Worm (Caenorhabditis elegans) whole organism, L1 larva: ENCODE data around the gene F33A8.4.

ENCODE experiments used
- C04F5.9 ChIP-seq: sonication (generic microtip); optimal IDR thresholded peaks from 2 replicates; lab custom pipeline; 2016; ENCODE audit warnings: missing genetic modification characterization, missing compliant biosample characterization
- aha-1 ChIP-seq: fragments of 150-350 bp; optimal IDR thresholded peaks from 2 replicates; lab custom pipeline; 2014; ENCODE audit warnings: missing biosample characterization, missing genetic modification characterization
- alr-1 ChIP-seq: fragments of 200-800 bp; sonication (Bioruptor generic); optimal IDR thresholded peaks from 2 replicates; lab custom pipeline; 2018; ENCODE audit warnings: borderline replicate concordance, mild to moderate bottlenecking, missing genetic modification characterization, missing compliant biosample characterization
- aly-2 ChIP-seq: fragments of 150-350 bp; optimal IDR thresholded peaks from 2 replicates; lab custom pipeline; 2014; ENCODE audit warnings: missing biosample characterization, missing genetic modification characterization
- blmp-1 ChIP-seq: fragments of 150-350 bp; optimal IDR thresholded peaks from 2 replicates; lab custom pipeline; 2014; ENCODE audit warnings: missing biosample characterization, missing genetic modification characterization
- ceh-90 ChIP-seq: sonication (generic microtip); optimal IDR thresholded peaks from 2 replicates; lab custom pipeline; 2016; ENCODE audit warnings: missing genetic modification characterization, missing compliant biosample characterization
- ces-1 ChIP-seq: fragments of 150-350 bp; optimal IDR thresholded peaks from 2 replicates; lab custom pipeline; 2014; ENCODE audit warnings: missing biosample characterization, missing genetic modification reagents, missing genetic modification characterization
- dpl-1 ChIP-seq, 3 experiments: fragments of 150-350 bp in 2 of 3; sonication (generic microtip) in 1 of 3; optimal IDR thresholded peaks; 2 replicates each; lab custom pipeline; 2014 to 2017; ENCODE audit warnings: missing biosample characterization in 3 of 3, missing genetic modification characterization in 3 of 3, missing genetic modification reagents in 3 of 3
- dsc-1 ChIP-seq: sonication (generic microtip); optimal IDR thresholded peaks from 2 replicates; lab custom pipeline; 2016; ENCODE audit warnings: mild to moderate bottlenecking, missing genetic modification characterization, missing compliant biosample characterization
- efl-1 ChIP-seq, 4 experiments: fragments of 150-350 bp; optimal IDR thresholded peaks in 3 of 4; peaks in 1 of 4; 1 replicate in 1 of 4; 2 replicates in 3 of 4; lab custom pipeline; 2014; ENCODE audit warnings: missing biosample characterization in 2 of 4, missing genetic modification characterization in 2 of 4, missing genetic modification reagents in 2 of 4
- egl-13 ChIP-seq: sonication (generic microtip); optimal IDR thresholded peaks from 2 replicates; lab custom pipeline; 2016; ENCODE audit warnings: missing genotype, missing genetic modification reagents, missing genetic modification characterization, missing compliant biosample characterization
- elt-2 ChIP-seq: sonication (generic microtip); optimal IDR thresholded peaks from 2 replicates; lab custom pipeline; 2016; ENCODE audit warnings: missing genetic modification characterization, mild to moderate bottlenecking, inconsistent platforms, missing compliant biosample characterization, missing genetic modification reagents
- elt-3 ChIP-seq, 6 experiments: fragments of 150-350 bp in 1 of 6; sonication (generic microtip); optimal IDR thresholded peaks; 2 replicates each; lab custom pipeline; 2017 to 2018; ENCODE audit warnings: missing biosample characterization in 6 of 6, missing genetic modification characterization in 6 of 6, inconsistent platforms in 1 of 6
- ets-5 ChIP-seq: fragments of 200-800 bp; sonication (Bioruptor generic); IDR thresholded peaks from 2 replicates; pipeline ENCODE4 v1.3.6; 2022; ENCODE audit warnings: missing genetic modification characterization, missing compliant biosample characterization
- fkh-10 ChIP-seq: sonication (generic microtip); optimal IDR thresholded peaks from 2 replicates; lab custom pipeline; 2017; ENCODE audit warnings: missing biosample characterization, missing genetic modification reagents, missing genetic modification characterization
- fkh-4 ChIP-seq: sonication (generic microtip); optimal IDR thresholded peaks from 2 replicates; lab custom pipeline; 2016; ENCODE audit warnings: missing compliant biosample characterization, missing genetic modification characterization, borderline replicate concordance
- fkh-8 ChIP-seq: sonication (generic microtip); optimal IDR thresholded peaks from 2 replicates; lab custom pipeline; 2016; ENCODE audit warnings: mild to moderate bottlenecking, missing genetic modification characterization, missing compliant biosample characterization
- grh-1 ChIP-seq: fragments of 200-800 bp; sonication (Bioruptor generic); IDR thresholded peaks from 2 replicates; pipeline ENCODE4 v1.3.6; 2022; ENCODE audit warnings: missing genetic modification reagents, missing genetic modification characterization, missing compliant biosample characterization
- isw-1 ChIP-seq: fragments of 200-800 bp; sonication (Bioruptor generic); IDR thresholded peaks from 2 replicates; pipeline ENCODE4 v1.3.6; 2022; ENCODE audit warnings: missing genetic modification characterization, missing compliant biosample characterization
- lin-14 ChIP-seq: fragments of 200-800 bp; sonication (Bioruptor generic); optimal IDR thresholded peaks from 2 replicates; lab custom pipeline; 2018; ENCODE audit warnings: mild to moderate bottlenecking, missing genetic modification characterization, moderate library complexity, missing compliant biosample characterization
- lin-15B ChIP-seq: fragments of 150-350 bp; sonication (generic microtip); optimal IDR thresholded peaks from 3 replicates; lab custom pipeline; 2014; ENCODE audit warnings: missing biosample characterization, missing genetic modification characterization
- lin-39 ChIP-seq: fragments of 150-350 bp; optimal IDR thresholded peaks from 2 replicates; lab custom pipeline; 2014; ENCODE audit warnings: missing biosample characterization, missing genetic modification reagents, missing genetic modification characterization
- mdl-1 ChIP-seq, 2 experiments: fragments of 150-350 bp; optimal IDR thresholded peaks; 2 replicates each; lab custom pipeline; 2014 to 2017; ENCODE audit warnings: missing biosample characterization in 2 of 2, missing genetic modification characterization in 2 of 2, inconsistent platforms in 1 of 2
- mef-2 ChIP-seq: fragments of 150-350 bp; optimal IDR thresholded peaks from 2 replicates; lab custom pipeline; 2014; ENCODE audit warnings: missing biosample characterization, missing genetic modification characterization
- mep-1 ChIP-seq: fragments of 150-350 bp; optimal IDR thresholded peaks from 2 replicates; lab custom pipeline; 2014; ENCODE audit warnings: missing biosample characterization, missing genetic modification characterization
- nhr-11 ChIP-seq: fragments of 150-350 bp; optimal IDR thresholded peaks from 2 replicates; lab custom pipeline; 2014; ENCODE audit warnings: missing biosample characterization, missing genetic modification characterization
- nhr-12 ChIP-seq: sonication (generic microtip); optimal IDR thresholded peaks from 2 replicates; lab custom pipeline; 2017; ENCODE audit warnings: missing biosample characterization, missing genetic modification characterization
- nhr-28 ChIP-seq: fragments of 150-350 bp; optimal IDR thresholded peaks from 2 replicates; lab custom pipeline; 2014; ENCODE audit warnings: missing biosample characterization, missing genetic modification characterization
- nhr-47 ChIP-seq: sonication (generic microtip); optimal IDR thresholded peaks from 2 replicates; lab custom pipeline; 2016; ENCODE audit warnings: mild to moderate bottlenecking, missing genetic modification characterization, moderate library complexity, missing compliant biosample characterization
- nhr-76 ChIP-seq: sonication (generic microtip); optimal IDR thresholded peaks from 2 replicates; lab custom pipeline; 2017; ENCODE audit warnings: missing biosample characterization, missing genetic modification characterization
- nhr-77 ChIP-seq: fragments of 150-350 bp; optimal IDR thresholded peaks from 2 replicates; lab custom pipeline; 2014; ENCODE audit warnings: missing biosample characterization, missing genetic modification characterization
- nhr-85 ChIP-seq: sonication (generic microtip); peaks from one replicate; lab custom pipeline; 2016; ENCODE audit warnings: missing genetic modification characterization, inconsistent platforms, missing compliant biosample characterization
- nhr-90 ChIP-seq: sonication (generic microtip); optimal IDR thresholded peaks from 2 replicates; lab custom pipeline; 2016; ENCODE audit warnings: mild to moderate bottlenecking, missing genetic modification characterization, missing compliant biosample characterization; ENCODE audit not compliant: poor library complexity
- pqm-1 ChIP-seq: sonication (generic microtip); optimal IDR thresholded peaks from 3 replicates; lab custom pipeline; 2017; ENCODE audit warnings: missing biosample characterization, missing genetic modification characterization
- sox-4 ChIP-seq: sonication (generic microtip); optimal IDR thresholded peaks from 2 replicates; lab custom pipeline; 2016; ENCODE audit warnings: missing genetic modification characterization, missing compliant biosample characterization
- sptf-1 ChIP-seq: fragments of 150-350 bp; optimal IDR thresholded peaks from 2 replicates; lab custom pipeline; 2014; ENCODE audit warnings: missing biosample characterization, missing genetic modification characterization
- swsn-7 ChIP-seq: sonication (generic microtip); optimal IDR thresholded peaks from 2 replicates; lab custom pipeline; 2016; ENCODE audit warnings: missing genetic modification characterization, missing compliant biosample characterization
- tbx-2 ChIP-seq: sonication (generic microtip); optimal IDR thresholded peaks from 2 replicates; lab custom pipeline; 2016; ENCODE audit warnings: missing genetic modification characterization, missing compliant biosample characterization
- unc-30 ChIP-seq: sonication (generic microtip); optimal IDR thresholded peaks from 2 replicates; lab custom pipeline; 2017; ENCODE audit warnings: missing biosample characterization, missing genetic modification characterization
- unc-62 ChIP-seq: fragments of 150-350 bp; optimal IDR thresholded peaks from 2 replicates; lab custom pipeline; 2014; ENCODE audit warnings: missing biosample characterization, missing genetic modification reagents, missing genetic modification characterization
- unc-98 ChIP-seq: fragments of 200-800 bp; sonication (Bioruptor generic); IDR thresholded peaks from 2 replicates; pipeline ENCODE4 v1.3.6; 2022; ENCODE audit warnings: missing genetic modification characterization, missing compliant biosample characterization
- vab-15 ChIP-seq: sonication (generic microtip); optimal IDR thresholded peaks from 2 replicates; lab custom pipeline; 2017; ENCODE audit warnings: missing genotype, mild to moderate bottlenecking, missing genetic modification characterization, missing compliant biosample characterization
- xbp-1 ChIP-seq: sonication (generic microtip); optimal IDR thresholded peaks from 2 replicates; lab custom pipeline; 2016; ENCODE audit warnings: missing genetic modification characterization, missing compliant biosample characterization
- ztf-11 ChIP-seq, 2 experiments: sonication (generic microtip); optimal IDR thresholded peaks; 2 replicates each; lab custom pipeline; 2016 to 2017; ENCODE audit warnings: missing genetic modification characterization in 2 of 2, missing biosample characterization in 1 of 2, missing compliant biosample characterization in 1 of 2

F33A8.4 gene

DNA sequence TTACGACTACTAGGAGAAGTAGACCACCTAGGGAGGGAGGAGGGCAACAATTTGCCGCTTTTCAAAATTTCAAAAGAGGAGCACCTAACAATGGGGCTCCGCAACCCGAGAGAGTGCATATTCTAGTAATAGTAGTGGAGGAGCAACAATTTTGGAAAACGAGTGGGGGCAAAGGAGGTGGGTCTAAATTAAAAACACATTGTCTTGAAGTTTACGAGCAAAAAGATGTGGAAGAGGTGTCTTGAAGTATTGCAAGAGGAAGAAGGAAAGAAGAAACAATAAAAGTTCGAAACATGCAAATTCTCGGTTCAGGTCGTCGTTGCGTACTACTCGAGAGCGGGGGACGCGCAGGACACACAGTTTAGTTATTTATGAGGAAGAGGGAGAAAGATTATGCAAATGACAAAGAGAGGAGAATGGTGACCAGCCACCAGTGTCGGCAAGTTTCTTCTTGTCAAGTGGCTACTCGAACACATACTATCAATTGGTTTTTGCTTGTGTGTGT is 15.4 kb upstream of the F33A8.4 start:
- TF ChIP-seq alr-1 (tag; lab: Kevin White, UChicago) (no peak), unc-98 (GFP tag; lab: Robert Waterston, UW) (no peak), nhr-28 (tag; lab: Kevin White, UChicago) (no peak), sox-4 (tag; lab: Kevin White, UChicago) (no peak), grh-1 (GFP tag; lab: Robert Waterston, UW) (no peak), aha-1 (no peak), vab-15 (no peak), fkh-4 (tag; lab: Kevin White, UChicago) (peak; percentile 52), C04F5.9 (tag; lab: Kevin White, UChicago) (no peak), dpl-1 (GFP tag; optimal IDR thresholded peaks at IDR 0.05; lab: Kevin White, UChicago) (no peak), mep-1 (tag; lab: Kevin White, UChicago) (no peak), tbx-2 (tag; lab: Kevin White, UChicago) (no peak), elt-2 (tag; lab: Kevin White, UChicago) (no peak), lin-14 (GFP tag; lab: Kevin White, UChicago) (peak; percentile 11), fkh-10 (GFP tag; lab: Kevin White, UChicago) (peak; percentile 45), ets-5 (GFP tag; lab: Robert Waterston, UW) (no peak), swsn-7 (tag; lab: Kevin White, UChicago) (no peak), blmp-1 (no peak), nhr-90 (tag; lab: Kevin White, UChicago) (no peak), unc-30 (tag; lab: Kevin White, UChicago) (no peak), isw-1 (GFP tag; lab: Robert Waterston, UW) (no peak), mef-2 (no peak), elt-3 (tag; optimal IDR thresholded peaks at IDR 0.05; lab: Kevin White, UChicago) (no peak), dsc-1 (peak; percentile 79), nhr-47 (tag; lab: Kevin White, UChicago) (no peak)

- TF ChIP-seq nhr-47 (tag; lab: Kevin White, UChicago) (no peak), xbp-1 (tag; lab: Kevin White, UChicago) (no peak), egl-13 (tag; lab: Kevin White, UChicago) (no peak), ces-1 (GFP tag; lab: Kevin White, UChicago) (no peak), blmp-1 (peak; percentile 60), sptf-1 (tag; lab: Kevin White, UChicago) (no peak), nhr-85 (tag; lab: Kevin White, UChicago) (peak; percentile 52), elt-3 (tag; optimal IDR thresholded peaks at IDR 0.05; lab: Kevin White, UChicago) (peak in 2 of 6 experiments; percentile 6 to 55), nhr-76 (tag; lab: Kevin White, UChicago) (no peak), lin-15B (tag; lab: Kevin White, UChicago) (no peak), efl-1 (optimal IDR thresholded peaks at IDR 0.05; lab: Kevin White, UChicago) (no peak), efl-1 (GFP tag; optimal IDR thresholded peaks at IDR 0.05 in 1 of 2; lab: Kevin White, UChicago) (peak in 1 of 2 experiments; percentile 13), ets-5 (GFP tag; lab: Robert Waterston, UW) (no peak)
These were observed 8.4 kb upstream of the F33A8.4 start for ce11 chrII:11057256-11057655.

- TF ChIP-seq fkh-8 (tag; lab: Kevin White, UChicago), result no peak
- no peak for TF ChIP-seq ztf-11 (tag; optimal IDR thresholded peaks at IDR 0.05; lab: Kevin White, UChicago)
- no peak for TF ChIP-seq dpl-1 (GFP tag; optimal IDR thresholded peaks at IDR 0.05; lab: Kevin White, UChicago)
- no peak for TF ChIP-seq pqm-1 (tag; lab: Kevin White, UChicago)
- TF ChIP-seq lin-39 (tag; lab: Kevin White, UChicago), result no peak
- no peak for TF ChIP-seq nhr-12 (tag; lab: Kevin White, UChicago)
- TF ChIP-seq elt-2 (tag; lab: Kevin White, UChicago), result no peak
- no peak for TF ChIP-seq unc-62 (GFP tag; lab: Kevin White, UChicago)
- TF ChIP-seq nhr-11 (tag; lab: Kevin White, UChicago), result no peak
- no peak for TF ChIP-seq sptf-1 (tag; lab: Kevin White, UChicago)
- no peak for TF ChIP-seq mep-1 (tag; lab: Kevin White, UChicago)
- TF ChIP-seq nhr-77 (tag; lab: Kevin White, UChicago), result no peak
- no peak for TF ChIP-seq aly-2 (tag; lab: Kevin White, UChicago)
- TF ChIP-seq ceh-90 (tag; lab: Kevin White, UChicago), result no peak
- TF ChIP-seq mdl-1 (tag; optimal IDR thresholded peaks at IDR 0.05; lab: Kevin White, UChicago), result no peak
These were observed 6.4 kb upstream of the F33A8.4 start, which contains the start of gene F45E10.2 for ce11 chrII:11055223-11055622. Gene F45E10.2 (minus strand): TSS chrII:11055323.
